Worm (Caenorhabditis elegans) whole organism, L4 larva: Measurements from ENCODE around the gene ZK632.9.
"Not testable (repeated sequence)": the region's sequence is repeated elsewhere in the genome, so short reads cannot be mapped to it uniquely, and the experiment has no call there.

ENCODE experiments used
- D1046.2 ChIP-seq: fragments of 200-800 bp; sonication (Bioruptor generic); IDR thresholded peaks from 2 replicates; pipeline ENCODE4 v1.3.6; 2022; ENCODE audit warnings: missing genetic modification characterization, missing compliant biosample characterization
- F26F4.8 ChIP-seq: fragments of 200-800 bp; sonication (Bioruptor generic); conservative IDR thresholded peaks from 2 replicates; pipeline ENCODE4 v1.3.6; 2022; ENCODE audit warnings: missing genetic modification characterization, missing compliant biosample characterization
- F37D6.2 ChIP-seq: sonication (generic microtip); optimal IDR thresholded peaks from 2 replicates; lab custom pipeline; 2016; ENCODE audit warnings: mild to moderate bottlenecking, missing genetic modification characterization, missing compliant biosample characterization
- F44E2.7 ChIP-seq: fragments of 200-800 bp; sonication (Bioruptor generic); IDR thresholded peaks from 2 replicates; pipeline ENCODE4 v2.1.2; 2022; ENCODE audit warnings: missing genetic modification characterization, missing compliant biosample characterization
- Y48G9A.11 ChIP-seq: fragments of 200-800 bp; sonication (Bioruptor generic); IDR thresholded peaks from 2 replicates; pipeline ENCODE4 v1.3.6; 2022; ENCODE audit warnings: missing genetic modification reagents, missing genetic modification characterization, missing compliant biosample characterization
- ZK337.2 ChIP-seq: fragments of 200-800 bp; sonication (Bioruptor generic); IDR thresholded peaks from 2 replicates; pipeline ENCODE4 v1.3.6; 2022; ENCODE audit warnings: missing genetic modification reagents, missing genetic modification characterization, missing compliant biosample characterization
- aly-2 ChIP-seq: sonication (generic microtip); optimal IDR thresholded peaks from 2 replicates; lab custom pipeline; 2018; ENCODE audit warnings: missing biosample characterization, missing genetic modification characterization
- arid-1 ChIP-seq: fragments of 200-800 bp; sonication (Bioruptor generic); conservative IDR thresholded peaks from 2 replicates; pipeline ENCODE4 v1.3.6; 2022; ENCODE audit warnings: missing genetic modification reagents, missing genetic modification characterization, missing compliant biosample characterization
- attf-4 ChIP-seq: sonication (generic microtip); optimal IDR thresholded peaks from 3 replicates; lab custom pipeline; 2017; ENCODE audit warnings: missing biosample characterization, missing genetic modification characterization
- ceh-32 ChIP-seq: sonication (generic microtip); optimal IDR thresholded peaks from 2 replicates; lab custom pipeline; 2016; ENCODE audit warnings: mild to moderate bottlenecking, missing genetic modification characterization, missing compliant biosample characterization; ENCODE audit not compliant: poor library complexity
- ceh-62 ChIP-seq: sonication (generic microtip); optimal IDR thresholded peaks from 2 replicates; lab custom pipeline; 2017; ENCODE audit warnings: missing biosample characterization, missing genetic modification characterization
- ctbp-1 ChIP-seq: fragments of 200-800 bp; sonication (Bioruptor generic); IDR thresholded peaks from 2 replicates; pipeline ENCODE4 v1.3.6; 2022; ENCODE audit warnings: missing genetic modification reagents, missing genetic modification characterization, missing compliant biosample characterization
- dmd-6 ChIP-seq: fragments of 200-800 bp; sonication (Bioruptor generic); IDR thresholded peaks from 2 replicates; pipeline ENCODE4 v1.3.6; 2022; ENCODE audit warnings: missing genetic modification reagents, missing genetic modification characterization, missing compliant biosample characterization
- dmd-8 ChIP-seq: fragments of 200-800 bp; sonication (Bioruptor generic); IDR thresholded peaks from 2 replicates; pipeline ENCODE4 v1.3.6; 2022; ENCODE audit warnings: missing genetic modification characterization, missing compliant biosample characterization
- dpl-1 ChIP-seq: fragments of 150-350 bp; optimal IDR thresholded peaks from 2 replicates; lab custom pipeline; 2014; ENCODE audit warnings: missing biosample characterization, missing genetic modification reagents, missing genetic modification characterization
- dve-1 ChIP-seq: sonication (generic microtip); optimal IDR thresholded peaks from 2 replicates; lab custom pipeline; 2017; ENCODE audit warnings: antibody characterized with exemption, mild to moderate bottlenecking, missing genetic modification characterization, missing compliant biosample characterization; ENCODE audit not compliant: insufficient read depth
- hlh-11 ChIP-seq: fragments of 200-800 bp; sonication (Bioruptor generic); optimal IDR thresholded peaks from 2 replicates; lab custom pipeline; 2018; ENCODE audit warnings: mild to moderate bottlenecking, missing genetic modification characterization, missing compliant biosample characterization
- hlh-30 ChIP-seq: sonication (generic microtip); optimal IDR thresholded peaks from 2 replicates; lab custom pipeline; 2017; ENCODE audit warnings: antibody characterized with exemption, mild to moderate bottlenecking, missing genetic modification characterization, missing compliant biosample characterization; ENCODE audit not compliant: insufficient read depth
- hmg-1.1 ChIP-seq: fragments of 200-800 bp; sonication (Bioruptor generic); IDR thresholded peaks from 2 replicates; pipeline ENCODE4 v1.3.6; 2022; ENCODE audit warnings: missing genetic modification reagents, missing genetic modification characterization, missing compliant biosample characterization
- lim-7 ChIP-seq: fragments of 200-800 bp; sonication (Bioruptor generic); IDR thresholded peaks from 2 replicates; pipeline ENCODE4 v1.3.6; 2022; ENCODE audit warnings: missing genetic modification characterization, missing compliant biosample characterization
- lin-1 ChIP-seq: fragments of 200-800 bp; sonication (Bioruptor generic); IDR thresholded peaks from 2 replicates; pipeline ENCODE4 v1.3.6; 2022; ENCODE audit warnings: missing genetic modification reagents, missing genetic modification characterization, missing compliant biosample characterization
- lin-29 ChIP-seq: fragments of 200-800 bp; sonication (Bioruptor generic); IDR thresholded peaks from 2 replicates; pipeline ENCODE4 v1.3.6; 2022; ENCODE audit warnings: missing genetic modification reagents, missing genetic modification characterization, missing compliant biosample characterization
- lin-38 ChIP-seq: fragments of 200-800 bp; sonication (Bioruptor generic); IDR thresholded peaks from 2 replicates; pipeline ENCODE4 v1.3.6; 2022; ENCODE audit warnings: missing genetic modification reagents, missing genetic modification characterization, missing compliant biosample characterization
- lsy-2 ChIP-seq, 2 experiments: fragments of 150-350 bp in 1 of 2; sonication (generic microtip) in 1 of 2; optimal IDR thresholded peaks; 2 replicates each; lab custom pipeline; 2014 to 2017; ENCODE audit warnings: missing biosample characterization in 2 of 2, missing genetic modification characterization in 2 of 2
- madf-5 ChIP-seq, 2 experiments: fragments of 200-800 bp; sonication (Bioruptor generic); IDR thresholded peaks; 2 replicates each; pipeline ENCODE4 v1.3.6; 2022; ENCODE audit warnings: missing compliant biosample characterization in 2 of 2, missing genetic modification characterization in 2 of 2
- madf-9 ChIP-seq: fragments of 200-800 bp; sonication (Bioruptor generic); conservative IDR thresholded peaks from 2 replicates; pipeline ENCODE4 v1.3.6; 2022; ENCODE audit warnings: missing genetic modification reagents, missing genetic modification characterization, missing compliant biosample characterization
- mdt-29 ChIP-seq: fragments of 200-800 bp; sonication (Bioruptor generic); IDR thresholded peaks from 2 replicates; pipeline ENCODE4 v1.3.6; 2022; ENCODE audit warnings: missing genetic modification reagents, missing genetic modification characterization, missing compliant biosample characterization
- mes-2 ChIP-seq: sonication (generic microtip); optimal IDR thresholded peaks from 2 replicates; lab custom pipeline; 2016; ENCODE audit warnings: missing genotype, mild to moderate bottlenecking, missing genetic modification characterization, missing compliant biosample characterization; ENCODE audit not compliant: poor library complexity, severe bottlenecking
- mxl-3 ChIP-seq: fragments of 200-800 bp; sonication (Bioruptor generic); optimal IDR thresholded peaks from 2 replicates; lab custom pipeline; 2018; ENCODE audit warnings: mild to moderate bottlenecking, missing genetic modification characterization, missing compliant biosample characterization
- nhr-11 ChIP-seq: fragments of 150-350 bp; optimal IDR thresholded peaks from 2 replicates; lab custom pipeline; 2014; ENCODE audit warnings: missing biosample characterization, missing genetic modification characterization
- nhr-6 ChIP-seq: fragments of 150-350 bp; optimal IDR thresholded peaks from 2 replicates; lab custom pipeline; 2014; ENCODE audit warnings: missing biosample characterization, missing genetic modification characterization
- nhr-76 ChIP-seq: fragments of 150-350 bp; optimal IDR thresholded peaks from 2 replicates; lab custom pipeline; 2014; ENCODE audit warnings: missing biosample characterization, missing genetic modification characterization
- nhr-77 ChIP-seq: fragments of 150-350 bp; optimal IDR thresholded peaks from 2 replicates; lab custom pipeline; 2014; ENCODE audit warnings: missing biosample characterization, missing genetic modification characterization
- pha-4 ChIP-seq, 2 experiments: fragments of 150-350 bp in 1 of 2; fragments of 200-800 bp in 1 of 2; sonication (Bioruptor generic) in 1 of 2; IDR thresholded peaks in 1 of 2; optimal IDR thresholded peaks in 1 of 2; 2 replicates each; pipeline versions ENCODE4 v1.3.6 to Lab custom; 2014 to 2022; ENCODE audit warnings: missing genetic modification characterization in 2 of 2, missing genetic modification reagents in 2 of 2, missing biosample characterization in 1 of 2, missing compliant biosample characterization in 1 of 2
- set-16 ChIP-seq: fragments of 200-800 bp; sonication (Bioruptor generic); IDR thresholded peaks from 2 replicates; pipeline ENCODE4 v1.3.6; 2022; ENCODE audit warnings: missing genetic modification reagents, missing genetic modification characterization, missing compliant biosample characterization
- snpc-1.2 ChIP-seq: fragments of 200-800 bp; sonication (Bioruptor generic); IDR thresholded peaks from 2 replicates; pipeline ENCODE4 v1.3.6; 2022; ENCODE audit warnings: missing genetic modification reagents, missing genetic modification characterization, missing compliant biosample characterization
- snpc-4 ChIP-seq: fragments of 150-350 bp; optimal IDR thresholded peaks from 2 replicates; lab custom pipeline; 2014; ENCODE audit warnings: missing biosample characterization, missing genetic modification characterization
- spr-3 ChIP-seq: fragments of 200-800 bp; sonication (Bioruptor generic); optimal IDR thresholded peaks from 2 replicates; lab custom pipeline; 2018; ENCODE audit warnings: mild to moderate bottlenecking, missing genetic modification characterization, missing compliant biosample characterization
- tra-1 ChIP-seq: fragments of 200-800 bp; sonication (Bioruptor generic); IDR thresholded peaks from 2 replicates; pipeline ENCODE4 v1.3.6; 2022; ENCODE audit warnings: missing genetic modification reagents, missing genetic modification characterization, missing compliant biosample characterization
- vab-7 ChIP-seq: fragments of 200-800 bp; sonication (Bioruptor generic); IDR thresholded peaks from 2 replicates; pipeline ENCODE4 v1.3.6; 2022; ENCODE audit warnings: missing genetic modification reagents, missing genetic modification characterization, missing compliant biosample characterization
- zfp-3 ChIP-seq: fragments of 200-800 bp; sonication (Bioruptor generic); conservative IDR thresholded peaks from 2 replicates; pipeline ENCODE4 v1.3.6; 2022; ENCODE audit warnings: missing genetic modification reagents, missing genetic modification characterization, missing compliant biosample characterization
- zip-11 ChIP-seq: fragments of 200-800 bp; sonication (Bioruptor generic); IDR thresholded peaks from 2 replicates; pipeline ENCODE4 v1.3.6; 2022; ENCODE audit warnings: missing genetic modification characterization, missing compliant biosample characterization

Gene ZK632.9

DNA sequence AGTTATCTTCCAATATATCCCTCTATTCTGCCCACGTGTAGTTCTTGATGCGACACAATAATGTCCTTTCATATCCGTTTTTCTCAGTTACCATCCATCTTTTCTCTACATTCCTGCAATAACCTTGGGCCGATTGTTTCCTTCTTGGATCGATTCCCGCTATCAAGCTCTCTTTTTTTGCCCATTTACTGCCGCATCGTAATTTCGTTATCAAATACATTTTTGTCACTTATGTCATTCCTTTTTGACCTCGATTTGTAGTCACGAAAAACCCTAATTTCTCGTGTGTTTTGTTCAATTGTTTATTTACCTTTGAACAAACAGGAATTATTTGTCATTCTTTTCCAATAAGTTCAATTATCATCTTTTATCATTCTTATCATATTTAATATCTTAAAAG, 24.7 kb upstream of the ZK632.9 start (continued):
- TF ChIP-seq zip-11 (no peak), mxl-3 (GFP tag; lab: Kevin White, UChicago) (peak; percentile 47), snpc-4 (tag; lab: Kevin White, UChicago) (no peak), aly-2 (tag; lab: Kevin White, UChicago) (no peak), F37D6.2 (no peak), nhr-77 (tag; lab: Kevin White, UChicago) (peak; percentile 33), ctbp-1 (GFP tag; lab: Robert Waterston, UW) (no peak), hlh-30 (tag; lab: Kevin White, UChicago) (peak; percentile 57), set-16 (no peak), ceh-62 (tag; lab: Kevin White, UChicago) (no peak)
- TF ChIP-seq, all 104 proteins: peak for 15

DNA sequence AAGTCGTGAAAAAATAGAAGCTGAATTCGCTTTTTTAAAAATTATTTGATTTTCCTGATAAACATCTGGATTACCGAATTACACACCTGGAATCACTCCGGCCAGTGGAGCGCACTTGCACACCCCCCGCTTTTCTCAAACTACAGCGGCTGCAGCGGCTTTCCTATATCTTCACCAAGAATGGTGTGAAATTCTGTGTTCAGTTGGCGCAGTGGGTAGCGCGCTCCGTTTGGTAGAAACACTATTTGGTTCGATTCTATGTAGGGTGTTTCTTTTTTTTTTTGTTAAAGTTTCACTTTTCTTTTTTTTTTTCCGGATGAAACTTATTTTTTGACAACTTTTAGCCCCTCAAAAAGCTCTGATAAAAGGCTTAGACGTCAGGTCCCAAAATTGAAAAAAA, 23.9 kb upstream of the ZK632.9 start:
- TF ChIP-seq madf-9 (GFP tag; lab: Robert Waterston, UW) (0 out of 2 replicates have a peak, but pooled peaks have one; percentile 42), lin-1 (peak; percentile 28; the same call in 1 of the 2 replicates), F44E2.7 (GFP tag; lab: Robert Waterston, UW) (0 out of 2 replicates have a peak, but pooled peaks have one; percentile 20), Y48G9A.11 (peak; percentile 58), tra-1 (GFP tag; lab: Robert Waterston, UW) (0 out of 2 replicates have a peak, but pooled peaks have one; percentile 31), dmd-8 (GFP tag; lab: Robert Waterston, UW) (peak; percentile 66; the same call in 1 of the 2 replicates), vab-7 (peak; percentile 69), lim-7 (peak; percentile 73), arid-1 (peak; percentile 63; the same call in 1 of the 2 replicates), madf-5 (GFP tag; IDR thresholded peaks at IDR 0.05; lab: Robert Waterston, UW) (0 out of 4 replicates have a peak, but pooled peaks of 1 of the 2 experiments have one; percentile 17), lin-38 (GFP tag; lab: Robert Waterston, UW) (peak; percentile 86), pha-4 (GFP tag; IDR thresholded peaks at IDR 0.05; lab: Robert Waterston, UW) (peak; percentile 60; the same call in 1 of the 2 replicates), D1046.2 (peak; percentile 59; the same call in 1 of the 2 replicates), F26F4.8 (GFP tag; lab: Robert Waterston, UW) (peak; percentile 54; the same call in 1 of the 2 replicates), ZK337.2 (GFP tag; lab: Robert Waterston, UW) (0 out of 2 replicates have a peak, but pooled peaks have one; percentile 48), snpc-1.2 (peak; percentile 73), hmg-1.1 (GFP tag; lab: Robert Waterston, UW) (peak; percentile 51; the same call in 1 of the 2 replicates), mdt-29 (peak; percentile 47; the same call in 1 of the 2 replicates), ctbp-1 (GFP tag; lab: Robert Waterston, UW) (peak; percentile 34; the same call in 1 of the 2 replicates)
- TF ChIP-seq pha-4 (tag; optimal IDR thresholded peaks at IDR 0.05; lab: Kevin White, UChicago) = not testable (repeated sequence)

DNA sequence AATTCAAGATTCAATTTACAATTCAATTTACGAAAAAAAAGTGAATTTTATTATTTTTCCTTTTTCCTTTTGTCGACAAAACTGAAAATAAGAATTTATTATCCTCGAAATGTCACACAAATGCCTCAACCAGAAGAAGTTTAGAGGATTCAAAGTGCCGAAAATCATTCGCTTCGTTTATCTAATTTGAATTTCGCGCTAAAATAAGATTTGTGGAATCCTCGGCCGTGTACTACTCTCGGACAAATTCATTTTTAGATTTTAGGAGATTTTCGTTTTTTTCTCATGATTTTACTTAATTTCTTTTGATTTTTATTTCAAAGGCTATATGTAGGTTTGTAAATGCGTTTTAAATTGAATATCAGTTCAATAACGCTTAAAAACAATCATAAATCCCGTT, 23.4 kb upstream of the ZK632.9 start:
- TF ChIP-seq mes-2 (tag; lab: Kevin White, UChicago) (peak; percentile 38), lin-29 (no peak), dpl-1 (GFP tag; lab: Kevin White, UChicago) (peak; percentile 43), tra-1 (GFP tag; lab: Robert Waterston, UW) (no peak)

DNA sequence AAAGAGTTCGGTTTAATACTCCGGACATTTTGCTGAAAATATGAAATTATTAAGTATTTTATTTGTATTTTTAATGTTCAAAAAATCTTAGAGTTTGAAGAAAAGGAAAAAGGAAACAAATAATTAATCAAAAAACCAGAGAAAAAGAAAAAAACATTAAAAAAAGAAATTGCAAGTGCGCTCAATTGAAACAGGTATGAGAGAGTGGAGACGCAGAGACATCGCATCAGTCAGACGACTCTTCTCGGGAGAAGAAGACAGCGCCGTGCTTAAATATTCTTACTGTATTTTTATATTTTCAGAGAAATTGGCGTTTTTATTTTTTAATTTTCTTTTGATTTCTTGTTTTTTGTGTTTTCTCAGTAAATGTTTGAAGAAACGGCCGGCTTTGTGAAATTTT, 22.9 kb upstream of the ZK632.9 start, which contains the start of gene mrpl-36:
Gene mrpl-36, minus strand, starts transcription at position 34 of the 400 bp plus-strand sequence.
- TF ChIP-seq arid-1 (no peak), ceh-62 (tag; lab: Kevin White, UChicago) (no peak), dmd-6 (GFP tag; lab: Robert Waterston, UW) (peak; percentile 19; the same call in 1 of the 2 replicates), ceh-32 (tag; lab: Kevin White, UChicago) (no peak), nhr-6 (tag; lab: Kevin White, UChicago) (no peak), madf-9 (GFP tag; lab: Robert Waterston, UW) (no peak), hlh-30 (tag; lab: Kevin White, UChicago) (peak; percentile 36), hlh-11 (tag; lab: Kevin White, UChicago) (no peak), nhr-11 (tag; lab: Kevin White, UChicago) (no peak), lin-38 (GFP tag; lab: Robert Waterston, UW) (peak; percentile 86), lsy-2 (tag; optimal IDR thresholded peaks at IDR 0.05; lab: Kevin White, UChicago) (peak in 1 of 2 experiments; percentile 74), dve-1 (peak; percentile 33), spr-3 (GFP tag; lab: Kevin White, UChicago) (no peak), zfp-3 (no peak), attf-4 (tag; lab: Kevin White, UChicago) (no peak), nhr-76 (tag; lab: Kevin White, UChicago) (no peak), Y48G9A.11 (no peak)
- TF ChIP-seq, all 104 proteins: peak for 5
